Worm (Caenorhabditis elegans): ENCODE results near the gene gst-40.

DNA sequence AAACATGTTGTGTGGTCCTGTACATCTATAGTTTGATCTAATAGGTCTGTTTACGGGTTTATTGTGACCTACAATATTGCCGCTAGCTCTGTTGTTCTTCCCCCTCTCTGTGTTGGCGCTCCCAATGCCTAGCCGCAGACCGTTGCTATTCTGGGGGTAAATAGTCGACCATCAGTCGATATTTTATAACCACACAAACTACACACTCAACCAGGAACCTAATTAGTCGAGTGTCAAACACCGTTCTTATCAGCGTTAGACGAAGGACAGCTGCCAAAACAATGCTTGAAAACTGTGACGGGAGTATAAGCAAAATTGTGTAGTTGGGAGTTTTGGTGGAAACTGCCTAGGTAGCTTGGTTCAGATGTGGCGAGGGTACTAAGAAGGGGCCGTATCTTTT lies 22.1 kb downstream of the gst-40 start:
- TF ChIP-seq lin-26 (GFP tag; IDR thresholded peaks at IDR 0.05) = no peak
- no peak for TF ChIP-seq unc-62 (GFP tag; optimal IDR thresholded peaks at IDR 0.05)
- TF ChIP-seq ceh-27 (GFP tag; optimal IDR thresholded peaks at IDR 0.05) = no peak
- TF ChIP-seq nfyb-1 (GFP tag; IDR thresholded peaks at IDR 0.05) = no peak
- TF ChIP-seq lin-54 (GFP tag; optimal IDR thresholded peaks at IDR 0.05) = no peak
- TF ChIP-seq nhr-90 (tag; optimal IDR thresholded peaks at IDR 0.05) = no peak
- no peak for TF ChIP-seq F22D6.2 (tag; optimal IDR thresholded peaks at IDR 0.05)
- TF ChIP-seq ztf-22 (GFP tag; optimal IDR thresholded peaks at IDR 0.05) = no peak
- TF ChIP-seq pha-4 (tag; optimal IDR thresholded peaks at IDR 0.05) = no peak
- no peak for TF ChIP-seq him-1 (tag; optimal IDR thresholded peaks at IDR 0.05)
- no peak for TF ChIP-seq snpc-4 (GFP tag; optimal IDR thresholded peaks at IDR 0.05)
- peak in 1 of 4 experiments; percentile 20 for TF ChIP-seq snpc-4 (tag; optimal IDR thresholded peaks at IDR 0.05)
